Worm (Caenorhabditis elegans) whole organism, L2 larva: ENCODE results near the gene srbc-24.

Experiments used
- lin-39 ChIP-seq: fragments of 150-350 bp; optimal IDR thresholded peaks from 2 replicates; lab custom pipeline; 2014; ENCODE audit warnings: missing biosample characterization, missing genetic modification reagents, missing genetic modification characterization
- mdl-1 ChIP-seq, 2 experiments: fragments of 150-350 bp in 1 of 2; sonication (generic microtip) in 1 of 2; optimal IDR thresholded peaks; 2 replicates each; lab custom pipeline; 2017; ENCODE audit warnings: missing biosample characterization in 2 of 2, missing genetic modification characterization in 2 of 2
- nhr-11 ChIP-seq: fragments of 150-350 bp; optimal IDR thresholded peaks from 2 replicates; lab custom pipeline; 2014; ENCODE audit warnings: missing biosample characterization, missing genetic modification characterization
- nhr-23 ChIP-seq: fragments of 150-350 bp; optimal IDR thresholded peaks from 2 replicates; lab custom pipeline; 2014; ENCODE audit warnings: missing biosample characterization, missing genetic modification reagents, missing genetic modification characterization
- skn-1 ChIP-seq: sonication (generic microtip); optimal IDR thresholded peaks from 2 replicates; lab custom pipeline; 2017; ENCODE audit warnings: missing biosample characterization, missing genetic modification characterization

DNA sequence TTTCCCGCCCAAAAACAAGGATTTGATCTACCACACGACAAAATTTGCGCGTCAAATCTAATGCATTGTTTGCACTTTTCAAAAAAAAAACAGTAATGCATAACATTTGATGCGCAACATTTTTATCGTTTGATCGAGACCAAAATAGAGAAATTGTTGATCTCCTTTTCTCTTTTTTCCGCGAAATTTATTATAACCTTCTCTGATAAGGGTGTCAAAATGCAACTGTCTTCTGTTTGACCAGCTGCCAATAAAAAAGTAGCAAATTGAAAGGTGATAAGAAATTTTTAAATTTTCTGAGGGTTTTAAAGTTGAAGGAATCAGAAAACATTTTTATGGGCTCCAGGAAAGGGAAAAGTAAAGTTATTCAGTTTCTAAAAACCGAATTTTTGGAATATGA lies 14.5 kb upstream of the srbc-24 start:
- no peak for TF ChIP-seq lin-39
- TF ChIP-seq nhr-11 (tag; lab: Kevin White, UChicago) = no peak
- TF ChIP-seq skn-1 (tag; lab: Kevin White, UChicago) = no peak
- TF ChIP-seq mdl-1 (tag; optimal IDR thresholded peaks at IDR 0.05; lab: Kevin White, UChicago) = no peak
- no peak for TF ChIP-seq nhr-23
